Worm (Caenorhabditis elegans) whole organism, midembryonic: Measurements from ENCODE around the gene sdz-13.

ENCODE experiments used
- T22C8.4 ChIP-seq: fragments of 200-800 bp; sonication (Bioruptor generic); IDR thresholded peaks from 2 replicates; pipeline ENCODE4 v1.3.6; 2022; ENCODE audit warnings: missing genetic modification characterization, missing compliant biosample characterization
- cog-1 ChIP-seq: sonication (generic microtip); optimal IDR thresholded peaks from 2 replicates; lab custom pipeline; 2016; ENCODE audit warnings: missing genetic modification characterization, missing compliant biosample characterization
- flt-1 ChIP-seq: fragments of 200-800 bp; sonication (Bioruptor generic); IDR thresholded peaks from 2 replicates; pipeline ENCODE4 v1.3.6; 2022; ENCODE audit warnings: missing genetic modification characterization, missing compliant biosample characterization
- klf-2 ChIP-seq: fragments of 200-800 bp; sonication (Bioruptor generic); conservative IDR thresholded peaks from 2 replicates; pipeline ENCODE4 v1.3.6; 2022; ENCODE audit warnings: missing genetic modification reagents, missing genetic modification characterization, missing compliant biosample characterization
- med-1 ChIP-seq: sonication (generic microtip); optimal IDR thresholded peaks from 2 replicates; lab custom pipeline; 2017; ENCODE audit warnings: missing genetic modification characterization, mild to moderate bottlenecking, missing compliant biosample characterization, antibody characterized with exemption, missing genetic modification reagents; ENCODE audit not compliant: insufficient read depth
- ref-1 ChIP-seq: fragments of 200-800 bp; sonication (Bioruptor generic); conservative IDR thresholded peaks from 2 replicates; pipeline ENCODE4 v1.3.6; 2022; ENCODE audit warnings: missing genetic modification reagents, missing genetic modification characterization, missing compliant biosample characterization
- tab-1 ChIP-seq: fragments of 200-800 bp; sonication (Bioruptor generic); IDR thresholded peaks from 2 replicates; pipeline ENCODE4 v1.3.6; 2022; ENCODE audit warnings: missing genetic modification characterization, missing compliant biosample characterization
- ztf-23 ChIP-seq: fragments of 200-800 bp; sonication (Bioruptor generic); IDR thresholded peaks from 2 replicates; pipeline ENCODE4 v1.3.6; 2022; ENCODE audit warnings: missing genetic modification reagents, missing genetic modification characterization, missing compliant biosample characterization
- ztf-29 ChIP-seq: fragments of 200-800 bp; sonication (Bioruptor generic); IDR thresholded peaks from 2 replicates; pipeline ENCODE4 v1.3.6; 2022; ENCODE audit warnings: missing genetic modification reagents, missing genetic modification characterization, missing compliant biosample characterization

The sdz-13 gene

ce11 chrIV:10867370-10868146, 11.9 kb downstream of the sdz-13 start:
- TF ChIP-seq ztf-29 (GFP tag; lab: Robert Waterston, UW) (peak; percentile 67; the same call in 1 of the 2 replicates), tab-1 (GFP tag; lab: Robert Waterston, UW) (0 out of 2 replicates have a peak, but pooled peaks have one; percentile 4), T22C8.4 (GFP tag; lab: Robert Waterston, UW) (no peak), ref-1 (GFP tag; lab: Robert Waterston, UW) (no peak)

ce11 chrIV:10864031-10864430, 15.4 kb downstream of the sdz-13 start, which contains the start of gene nish-1:
nish-1 (plus strand) TSS chrIV:10864331.
- no peak for TF ChIP-seq cog-1
- TF ChIP-seq flt-1 = no peak
- no peak for TF ChIP-seq klf-2 (GFP tag; lab: Robert Waterston, UW)
- no peak for TF ChIP-seq ztf-23
- TF ChIP-seq T22C8.4 (GFP tag; lab: Robert Waterston, UW) = no peak
- no peak for TF ChIP-seq tab-1 (GFP tag; lab: Robert Waterston, UW)
- TF ChIP-seq ztf-29 (GFP tag; lab: Robert Waterston, UW) = no peak
- TF ChIP-seq med-1 (GFP tag; lab: Kevin White, UChicago) = no peak
- no peak for TF ChIP-seq ref-1 (GFP tag; lab: Robert Waterston, UW)

ce11 chrIV:10861102-10861501, 18.3 kb downstream of the sdz-13 start, which contains the start of gene rbm-22:
rbm-22 (plus strand) TSS chrIV:10861402.
- no peak for TF ChIP-seq ztf-23
- no peak for TF ChIP-seq ref-1 (GFP tag; lab: Robert Waterston, UW)
- no peak for TF ChIP-seq klf-2 (GFP tag; lab: Robert Waterston, UW)
- TF ChIP-seq cog-1 = no peak
- peak; percentile 56; the same call in 1 of the 2 replicates for TF ChIP-seq T22C8.4 (GFP tag; lab: Robert Waterston, UW)

ce11 chrIV:10858300-10859016, 21.0 kb downstream of the sdz-13 start, which contains the start of the genes T11G6.2 and hars-1:
T11G6.2 (minus strand) TSS chrIV:10858496.
hars-1 (plus strand) TSS chrIV:10858957.
- TF ChIP-seq flt-1 (no peak), med-1 (GFP tag; lab: Kevin White, UChicago) (no peak), ref-1 (GFP tag; lab: Robert Waterston, UW) (no peak), cog-1 (no peak), ztf-29 (GFP tag; lab: Robert Waterston, UW) (no peak), ztf-23 (no peak)

ce11 chrIV:10855946-10856345, 23.5 kb downstream of the sdz-13 start:
- TF ChIP-seq ref-1 (GFP tag; lab: Robert Waterston, UW) = no peak
- TF ChIP-seq tab-1 (GFP tag; lab: Robert Waterston, UW) = no peak
- no peak for TF ChIP-seq med-1 (GFP tag; lab: Kevin White, UChicago)
- no peak for TF ChIP-seq cog-1
- no peak for TF ChIP-seq ztf-23

- TF ChIP-seq ref-1 (GFP tag; lab: Robert Waterston, UW) (no peak), ztf-23 (no peak), flt-1 (no peak), med-1 (GFP tag; lab: Kevin White, UChicago) (no peak), ztf-29 (GFP tag; lab: Robert Waterston, UW) (no peak), tab-1 (GFP tag; lab: Robert Waterston, UW) (no peak), cog-1 (no peak)
Measured at ce11 chrIV:10855049-10855448, 24.4 kb downstream of the sdz-13 start, which contains the start of gene T11G6.3. T11G6.3 (minus strand) TSS chrIV:10855237.

- TF ChIP-seq flt-1 = no peak
- TF ChIP-seq ztf-23 = no peak
- TF ChIP-seq T22C8.4 (GFP tag; lab: Robert Waterston, UW) = no peak
- no peak for TF ChIP-seq med-1 (GFP tag; lab: Kevin White, UChicago)
- no peak for TF ChIP-seq cog-1
- no peak for TF ChIP-seq ref-1 (GFP tag; lab: Robert Waterston, UW)
- TF ChIP-seq ztf-29 (GFP tag; lab: Robert Waterston, UW) = no peak
- no peak for TF ChIP-seq klf-2 (GFP tag; lab: Robert Waterston, UW)
Measured at ce11 chrIV:10854042-10854441, 25.4 kb downstream of the sdz-13 start.

ce11 chrIV:10852403-10852802, 27.0 kb downstream of the sdz-13 start:
- TF ChIP-seq cog-1 (no peak), ztf-29 (GFP tag; lab: Robert Waterston, UW) (no peak), klf-2 (GFP tag; lab: Robert Waterston, UW) (no peak), T22C8.4 (GFP tag; lab: Robert Waterston, UW) (no peak), flt-1 (no peak), ref-1 (GFP tag; lab: Robert Waterston, UW) (no peak), tab-1 (GFP tag; lab: Robert Waterston, UW) (no peak), ztf-23 (no peak), med-1 (GFP tag; lab: Kevin White, UChicago) (no peak)

ce11 chrIV:10851833-10852232, 27.6 kb downstream of the sdz-13 start, which contains the start of gene T11G6.4:
T11G6.4 (minus strand) TSS chrIV:10851933.
- TF ChIP-seq klf-2 (GFP tag; lab: Robert Waterston, UW) (no peak), med-1 (GFP tag; lab: Kevin White, UChicago) (no peak), tab-1 (GFP tag; lab: Robert Waterston, UW) (no peak), cog-1 (no peak), ref-1 (GFP tag; lab: Robert Waterston, UW) (no peak), T22C8.4 (GFP tag; lab: Robert Waterston, UW) (no peak), ztf-29 (GFP tag; lab: Robert Waterston, UW) (no peak), flt-1 (no peak), ztf-23 (no peak)
